Fruit fly (Drosophila melanogaster): ENCODE results near the gene CG31415.

Gene CG31415

dm6 chr3R:9701148-9701703 lies 42.1 kb upstream of the CG31415 start (continued):
- TF ChIP-seq CG3163 (GFP tag; optimal IDR thresholded peaks at IDR 0.05) (peak; percentile 49), CG12942 (GFP tag; optimal IDR thresholded peaks at IDR 0.05) (peak; percentile 44), Dek (tag; optimal IDR thresholded peaks at IDR 0.05) (peak; percentile 12), CG17359 (tag; optimal IDR thresholded peaks at IDR 0.05) (peak; percentile 51), Hr39 (optimal IDR thresholded peaks at IDR 0.05) (no peak), Hmr (GFP tag; optimal IDR thresholded peaks at IDR 0.05) (peak; percentile 44), Scr (GFP tag; IDR thresholded peaks at IDR 0.05; ENCODE audit: partially characterized antibody) (no peak), pb (GFP tag; optimal IDR thresholded peaks at IDR 0.05) (peak; percentile 9), h (optimal IDR thresholded peaks at IDR 0.05) (no peak), ind (GFP tag; optimal IDR thresholded peaks at IDR 0.05) (no peak), ems (GFP tag; optimal IDR thresholded peaks at IDR 0.05) (no peak), ro (GFP tag; IDR thresholded peaks at IDR 0.05) (no peak), CG15479 (GFP tag; optimal IDR thresholded peaks at IDR 0.05) (no peak), fd102C (GFP tag; optimal IDR thresholded peaks at IDR 0.05) (no peak), abd-A (tag; optimal IDR thresholded peaks at IDR 0.05) (peak; percentile 3), fd3F (GFP tag; optimal IDR thresholded peaks at IDR 0.05) (peak; percentile 51), Dfd (GFP tag; optimal IDR thresholded peaks at IDR 0.05) (no peak), CG11560 (tag; IDR thresholded peaks at IDR 0.05) (no peak), psq (GFP tag; optimal IDR thresholded peaks at IDR 0.05) (no peak), Eip74EF (GFP tag; optimal IDR thresholded peaks at IDR 0.05) (peak in 1 of 2 experiments; percentile 51), az2 (GFP tag; optimal IDR thresholded peaks at IDR 0.05) (no peak), Meics (GFP tag; optimal IDR thresholded peaks at IDR 0.05) (peak; percentile 93), Deaf1 (tag; optimal IDR thresholded peaks at IDR 0.05) (no peak), ewg (GFP tag; optimal IDR thresholded peaks at IDR 0.05) (no peak), danr (GFP tag; IDR thresholded peaks at IDR 0.05) (no peak), CG7556 (GFP tag; optimal IDR thresholded peaks at IDR 0.05) (no peak), br (optimal IDR thresholded peaks at IDR 0.05) (no peak), Hr51 (GFP tag; optimal IDR thresholded peaks at IDR 0.05) (peak in 1 of 2 experiments; percentile 23), chinmo (GFP tag; IDR thresholded peaks at IDR 0.05; ENCODE audit: partially characterized antibody) (no peak)

- TF ChIP-seq CG12155 (GFP tag; optimal IDR thresholded peaks at IDR 0.05): peak; percentile 4
- TF ChIP-seq CG17912 (GFP tag; optimal IDR thresholded peaks at IDR 0.05): no peak
- no peak for TF ChIP-seq zen2 (GFP tag; IDR thresholded peaks at IDR 0.05; ENCODE audit: partially characterized antibody)
- peak; percentile 25 for TF ChIP-seq az2 (GFP tag; optimal IDR thresholded peaks at IDR 0.05)
- no peak for TF ChIP-seq Myb (GFP tag; optimal IDR thresholded peaks at IDR 0.05)
- TF ChIP-seq CG16779 (GFP tag; IDR thresholded peaks at IDR 0.05): no peak
- TF ChIP-seq inv (GFP tag; IDR thresholded peaks at IDR 0.05; ENCODE audit: partially characterized antibody): no peak
- TF ChIP-seq nerfin-1 (tag; optimal IDR thresholded peaks at IDR 0.05): no peak
- no peak for TF ChIP-seq gcm2 (GFP tag; optimal IDR thresholded peaks at IDR 0.05)
- peak; percentile 51 for TF ChIP-seq bigmax (GFP tag; optimal IDR thresholded peaks at IDR 0.05)
- TF ChIP-seq Fer3 (tag; optimal IDR thresholded peaks at IDR 0.05): peak; percentile 20
- no peak for TF ChIP-seq CG12769 (tag; optimal IDR thresholded peaks at IDR 0.05)
- TF ChIP-seq Stat92E (GFP tag; optimal IDR thresholded peaks at IDR 0.05): no peak
- no peak for TF ChIP-seq cato (GFP tag; optimal IDR thresholded peaks at IDR 0.05; ENCODE audit: borderline replicate concordance)
- TF ChIP-seq z (GFP tag; IDR thresholded peaks at IDR 0.05): no peak
- no peak for TF ChIP-seq CG11504 (tag; optimal IDR thresholded peaks at IDR 0.05)
- no peak for TF ChIP-seq CG12219 (GFP tag; optimal IDR thresholded peaks at IDR 0.05)
- TF ChIP-seq CG11093 (GFP tag; IDR thresholded peaks at IDR 0.05): no peak
- no peak for TF ChIP-seq C15 (GFP tag; IDR thresholded peaks at IDR 0.05)
- no peak for TF ChIP-seq CG13287 (GFP tag; IDR thresholded peaks at IDR 0.05; ENCODE audit: partially characterized antibody)
- TF ChIP-seq dimm (GFP tag; IDR thresholded peaks at IDR 0.05): no peak
- TF ChIP-seq Dbx (GFP tag; IDR thresholded peaks at IDR 0.05): no peak
- no peak for TF ChIP-seq zen (tag; optimal IDR thresholded peaks at IDR 0.05)
- no peak for TF ChIP-seq CG1603 (tag; optimal IDR thresholded peaks at IDR 0.05)
These were observed 41.4 kb upstream of the CG31415 start for dm6 chr3R:9701897-9702296.
